Fruit fly (Drosophila melanogaster) whole organism, embryonic: ENCODE results near the gene Vha36-3.

ENCODE experiments used
- Adf1 ChIP-seq: fragments of 200-800 bp; sonication (Bioruptor generic); IDR thresholded peaks from 2 replicates; pipeline ENCODE4 v1.3.6; 2022; ENCODE audit warnings: missing biosample characterization, missing genetic modification characterization
- Antp ChIP-seq: fragments of 200-800 bp; sonication (Bioruptor generic); optimal IDR thresholded peaks from 3 replicates; lab custom pipeline; 2016; ENCODE audit warnings: missing biosample characterization, missing genetic modification characterization
- Atf6 ChIP-seq: fragments of 200-800 bp; sonication (Bioruptor generic); IDR thresholded peaks from 2 replicates; pipeline ENCODE4 v1.3.6; 2022; ENCODE audit warnings: missing biosample characterization, missing genetic modification characterization
- Awh ChIP-seq: fragments of 200-800 bp; sonication (Bioruptor generic); IDR thresholded peaks from 2 replicates; pipeline ENCODE4, ENCODE4 v1.3.6; 2022; ENCODE audit warnings: missing biosample characterization, missing genetic modification characterization
- CG10321 ChIP-seq: fragments of 200-800 bp; sonication (Bioruptor generic); IDR thresholded peaks from 2 replicates; pipeline ENCODE4 v1.3.6; 2022; ENCODE audit warnings: missing biosample characterization, missing genetic modification characterization
- CG10366 ChIP-seq: fragments of 200-800 bp; sonication (Bioruptor generic); IDR thresholded peaks from 2 replicates; pipeline ENCODE4 v1.3.6; 2022; ENCODE audit warnings: missing biosample characterization, missing genetic modification characterization
- CG12104 ChIP-seq: fragments of 200-800 bp; sonication (Bioruptor generic); optimal IDR thresholded peaks from 3 replicates; lab custom pipeline; 2016; ENCODE audit warnings: missing biosample characterization, missing genetic modification characterization
- CG12659 ChIP-seq: fragments of 200-800 bp; sonication (Bioruptor generic); optimal IDR thresholded peaks from 3 replicates; lab custom pipeline; 2017; ENCODE audit warnings: mild to moderate bottlenecking, missing biosample characterization, missing genetic modification reagents, missing genetic modification characterization
- CG14050 ChIP-seq: fragments of 200-800 bp; sonication (Bioruptor generic); IDR thresholded peaks from 3 replicates; pipeline ENCODE4 v1.3.6; 2022; ENCODE audit warnings: missing biosample characterization, missing genetic modification characterization
- CG14965 ChIP-seq: fragments of 200-800 bp; sonication (Bioruptor generic); optimal IDR thresholded peaks from 2 replicates; lab custom pipeline; 2016; ENCODE audit warnings: missing biosample characterization, missing genetic modification characterization, borderline replicate concordance
- CG15601 ChIP-seq: fragments of 200-800 bp; sonication (Bioruptor generic); optimal IDR thresholded peaks from 3 replicates; lab custom pipeline; 2019; ENCODE audit warnings: missing biosample characterization, mild to moderate bottlenecking, missing genetic modification characterization, moderate library complexity
- CG1603 ChIP-seq: fragments of 200-800 bp; sonication (Bioruptor generic); optimal IDR thresholded peaks from 2 replicates; lab custom pipeline; 2019; ENCODE audit warnings: missing biosample characterization, mild to moderate bottlenecking, missing genetic modification characterization, moderate library complexity
- CG16779 ChIP-seq: fragments of 200-800 bp; sonication (Bioruptor generic); IDR thresholded peaks from 2 replicates; pipeline ENCODE4 v1.3.6; 2022; ENCODE audit warnings: missing biosample characterization, missing genetic modification characterization
- CG17186 ChIP-seq: fragments of 200-800 bp; sonication (Bioruptor generic); optimal IDR thresholded peaks from 3 replicates; lab custom pipeline; 2017; ENCODE audit warnings: missing biosample characterization, missing genetic modification reagents, missing genetic modification characterization
- CG17328 ChIP-seq: fragments of 200-800 bp; sonication (Bioruptor generic); IDR thresholded peaks from 2 replicates; pipeline ENCODE4 v1.3.6; 2022; ENCODE audit warnings: missing biosample characterization, missing genetic modification characterization
- CG18764 ChIP-seq: fragments of 200-800 bp; sonication (Bioruptor generic); optimal IDR thresholded peaks from 3 replicates; lab custom pipeline; 2016; ENCODE audit warnings: missing biosample characterization, missing genetic modification characterization
- CG6689 ChIP-seq: fragments of 200-800 bp; sonication (Bioruptor generic); IDR thresholded peaks from 2 replicates; pipeline ENCODE4 v1.3.6; 2022; ENCODE audit warnings: missing biosample characterization, missing genetic modification characterization
- CG8290 ChIP-seq, 3 experiments: fragments of 200-800 bp; sonication (Bioruptor generic); optimal IDR thresholded peaks; 2 replicates each; lab custom pipeline; 2016 to 2019; ENCODE audit warnings: missing biosample characterization in 3 of 3, missing genetic modification characterization in 3 of 3, mild to moderate bottlenecking in 2 of 3, moderate library complexity in 1 of 3
- CG9609 ChIP-seq: fragments of 200-800 bp; sonication (Bioruptor generic); optimal IDR thresholded peaks from 3 replicates; lab custom pipeline; 2016; ENCODE audit warnings: missing biosample characterization, missing genetic modification characterization
- CG9797 ChIP-seq: fragments of 200-800 bp; sonication (Bioruptor generic); optimal IDR thresholded peaks from 3 replicates; lab custom pipeline; 2018; ENCODE audit warnings: missing biosample characterization, mild to moderate bottlenecking, missing genetic modification characterization
- D19A ChIP-seq: fragments of 200-800 bp; optimal IDR thresholded peaks from 3 replicates; lab custom pipeline; 2019; ENCODE audit warnings: missing biosample characterization, mild to moderate bottlenecking, missing genetic modification characterization, moderate library complexity
- Dbx ChIP-seq: fragments of 200-800 bp; sonication (Bioruptor generic); IDR thresholded peaks from 3 replicates; pipeline ENCODE4 v1.3.6; 2022; ENCODE audit warnings: missing biosample characterization, missing genetic modification characterization
- Dip3 ChIP-seq: fragments of 200-800 bp; sonication (Bioruptor generic); optimal IDR thresholded peaks from 3 replicates; lab custom pipeline; 2016; ENCODE audit warnings: missing biosample characterization, missing genetic modification characterization
- E2f2 ChIP-seq: fragments of 200-800 bp; sonication (Bioruptor generic); IDR thresholded peaks from 2 replicates; pipeline ENCODE4 v1.3.6; 2022; ENCODE audit warnings: missing biosample characterization, missing genetic modification characterization
- ERR ChIP-seq: fragments of 200-800 bp; sonication (Bioruptor generic); optimal IDR thresholded peaks from 2 replicates; lab custom pipeline; 2016; ENCODE audit warnings: missing biosample characterization, missing genetic modification characterization
- Fer3 ChIP-seq: fragments of 200-800 bp; sonication (Bioruptor generic); optimal IDR thresholded peaks from 2 replicates; lab custom pipeline; 2018; ENCODE audit warnings: missing biosample characterization, mild to moderate bottlenecking, missing genetic modification characterization, moderate library complexity
- HmgZ ChIP-seq: fragments of 200-800 bp; sonication (Bioruptor generic); optimal IDR thresholded peaks from 2 replicates; lab custom pipeline; 2018; ENCODE audit warnings: missing biosample characterization, mild to moderate bottlenecking, missing genetic modification characterization
- Hr78 ChIP-seq, 2 experiments: fragments of 200-800 bp in 1 of 2; fragments of >200 bp in 1 of 2; sonication (Bioruptor generic) in 1 of 2; optimal IDR thresholded peaks; 2 replicates each; lab custom pipeline; 2017 to 2019; ENCODE audit warnings: missing biosample characterization in 2 of 2, missing genetic modification characterization in 2 of 2, mild to moderate bottlenecking in 1 of 2, moderate library complexity in 1 of 2
- MBD-R2 ChIP-seq: fragments of 200-800 bp; sonication (Bioruptor generic); IDR thresholded peaks from 2 replicates; pipeline ENCODE4 v1.3.6; 2022; ENCODE audit warnings: missing biosample characterization, missing genetic modification characterization
- Sox100B ChIP-seq: fragments of 200-800 bp; sonication (Bioruptor generic); optimal IDR thresholded peaks from 3 replicates; lab custom pipeline; 2018; ENCODE audit warnings: missing biosample characterization, mild to moderate bottlenecking, missing genetic modification characterization
- Sox102F ChIP-seq: fragments of 200-800 bp; sonication (Bioruptor generic); optimal IDR thresholded peaks from 2 replicates; lab custom pipeline; 2018; ENCODE audit warnings: missing biosample characterization, mild to moderate bottlenecking, missing genetic modification characterization, moderate library complexity
- Xbp1 ChIP-seq: fragments of 200-800 bp; sonication (Bioruptor generic); optimal IDR thresholded peaks from 3 replicates; lab custom pipeline; 2016; ENCODE audit warnings: missing biosample characterization, mild to moderate bottlenecking, missing genetic modification characterization
- al ChIP-seq: fragments of 200-800 bp; sonication (Bioruptor generic); IDR thresholded peaks from 2 replicates; pipeline ENCODE4 v1.3.6; 2022; ENCODE audit warnings: missing biosample characterization, missing genetic modification characterization
- az2 ChIP-seq: fragments of 200-800 bp; sonication (Bioruptor generic); optimal IDR thresholded peaks from 3 replicates; lab custom pipeline; 2016; ENCODE audit warnings: missing biosample characterization, missing genetic modification characterization
- cg ChIP-seq: fragments of 200-800 bp; sonication (Bioruptor generic); optimal IDR thresholded peaks from 3 replicates; lab custom pipeline; 2019; ENCODE audit warnings: missing biosample characterization, mild to moderate bottlenecking, missing genetic modification characterization, moderate library complexity
- dati ChIP-seq: fragments of 200-800 bp; sonication (Bioruptor generic); IDR thresholded peaks from 2 replicates; pipeline ENCODE4 v1.3.6; 2022; ENCODE audit warnings: missing biosample characterization, missing genetic modification characterization
- dimm ChIP-seq: fragments of 200-800 bp; sonication (Bioruptor generic); IDR thresholded peaks from 2 replicates; pipeline ENCODE4 v1.3.6; 2022; ENCODE audit warnings: missing biosample characterization, missing genetic modification characterization
- dmrt11E ChIP-seq: fragments of 200-800 bp; sonication (Bioruptor generic); optimal IDR thresholded peaks from 3 replicates; lab custom pipeline; 2018; ENCODE audit warnings: missing biosample characterization, mild to moderate bottlenecking, missing genetic modification characterization, moderate library complexity
- dpn ChIP-seq, 2 experiments: fragments of 200-800 bp; sonication (Bioruptor generic); optimal IDR thresholded peaks; 3 replicates each; lab custom pipeline; 2016; ENCODE audit warnings: missing biosample characterization in 2 of 2, missing genetic modification characterization in 2 of 2
- esg ChIP-seq: fragments of 200-800 bp; sonication (Bioruptor generic); conservative IDR thresholded peaks from 2 replicates; pipeline ENCODE4 v1.3.6; 2022; ENCODE audit warnings: missing biosample characterization, missing genetic modification characterization
- fd102C ChIP-seq: fragments of 200-800 bp; sonication (Bioruptor generic); optimal IDR thresholded peaks from 2 replicates; lab custom pipeline; 2018; ENCODE audit warnings: missing biosample characterization, mild to moderate bottlenecking, missing genetic modification characterization, moderate library complexity
- fd3F ChIP-seq: fragments of 200-800 bp; sonication (Bioruptor generic); optimal IDR thresholded peaks from 2 replicates; lab custom pipeline; 2018; ENCODE audit warnings: missing biosample characterization, mild to moderate bottlenecking, missing genetic modification characterization, moderate library complexity
- fd64A ChIP-seq: fragments of 200-800 bp; sonication (Bioruptor generic); optimal IDR thresholded peaks from 3 replicates; lab custom pipeline; 2018; ENCODE audit warnings: missing biosample characterization, mild to moderate bottlenecking, missing genetic modification characterization
- hkb ChIP-seq, 2 experiments: fragments of 200-800 bp in 1 of 2; fragments of >200 bp in 1 of 2; sonication (Bioruptor generic) in 1 of 2; IDR thresholded peaks in 1 of 2; optimal IDR thresholded peaks in 1 of 2; 2 replicates each; pipeline versions ENCODE4 v1.3.6 to Lab custom; 2017 to 2022; ENCODE audit warnings: missing biosample characterization in 1 of 2, missing genetic modification characterization in 1 of 2
- lab ChIP-seq: fragments of 200-800 bp; sonication (Bioruptor generic); optimal IDR thresholded peaks from 3 replicates; lab custom pipeline; 2017; ENCODE audit warnings: missing biosample characterization, missing genetic modification characterization, mild to moderate bottlenecking, moderate library complexity, missing genetic modification reagents
- pzg ChIP-seq: fragments of 200-800 bp; sonication (Bioruptor generic); optimal IDR thresholded peaks from 3 replicates; lab custom pipeline; 2018; ENCODE audit warnings: missing biosample characterization, mild to moderate bottlenecking, missing genetic modification characterization, moderate library complexity
- slp2 ChIP-seq: fragments of 200-800 bp; sonication (Bioruptor generic); optimal IDR thresholded peaks from 2 replicates; lab custom pipeline; 2016; ENCODE audit warnings: missing biosample characterization, missing genetic modification characterization
- tio ChIP-seq: fragments of 200-800 bp; sonication (Bioruptor generic); optimal IDR thresholded peaks from 2 replicates; lab custom pipeline; 2017; ENCODE audit warnings: missing biosample characterization, missing genetic modification characterization, inconsistent platforms
- trem ChIP-seq: fragments of 200-800 bp; optimal IDR thresholded peaks from 3 replicates; lab custom pipeline; 2019; ENCODE audit warnings: missing biosample characterization, mild to moderate bottlenecking, missing genetic modification characterization, moderate library complexity
- wor ChIP-seq: fragments of 200-800 bp; sonication (Bioruptor generic); IDR thresholded peaks from 2 replicates; pipeline ENCODE4 v1.3.6; 2022; ENCODE audit warnings: missing biosample characterization, missing genetic modification characterization

The Vha36-3 gene

DNA sequence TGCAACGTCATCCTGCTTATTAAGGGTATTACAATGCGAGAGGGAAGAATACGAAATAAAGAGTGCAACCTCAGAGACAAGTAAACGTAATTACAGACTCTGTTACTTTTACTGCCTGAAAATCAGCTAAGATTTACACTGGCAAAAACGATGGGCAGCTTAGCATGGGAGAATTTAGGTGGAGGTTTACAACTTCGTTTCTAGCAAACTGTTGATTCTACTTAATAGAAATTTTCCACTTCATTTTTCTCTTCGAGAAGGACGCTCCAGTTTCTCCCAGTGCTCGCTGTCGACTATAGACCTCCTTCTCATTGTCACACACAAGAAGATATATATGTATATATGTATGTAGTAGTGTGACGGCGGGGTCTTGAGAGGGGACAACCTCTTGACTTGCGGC lies 44.2 kb downstream of the Vha36-3 start (continued):
- TF ChIP-seq hkb (optimal IDR thresholded peaks at IDR 0.05; lab: Kevin White, UChicago) (no peak), hkb (GFP tag; IDR thresholded peaks at IDR 0.05; lab: Robert Waterston, UW) (peak; percentile 51; the same call in 1 of the 2 replicates), CG17186 (GFP tag; lab: Kevin White, UChicago) (no peak), D19A (peak; percentile 0), trem (tag; lab: Kevin White, UChicago) (no peak), CG12104 (GFP tag; lab: Kevin White, UChicago) (no peak), cg (GFP tag; lab: Kevin White, UChicago) (no peak), dimm (GFP tag; lab: Robert Waterston, UW) (peak; percentile 23; the same call in 1 of the 2 replicates), dpn (GFP tag; optimal IDR thresholded peaks at IDR 0.05; lab: Kevin White, UChicago) (peak in 1 of 2 experiments; percentile 23), CG14965 (GFP tag; lab: Kevin White, UChicago) (no peak), fd64A (GFP tag; lab: Kevin White, UChicago) (no peak), CG18764 (GFP tag; lab: Kevin White, UChicago) (no peak), fd102C (GFP tag; lab: Kevin White, UChicago) (no peak), az2 (GFP tag; lab: Kevin White, UChicago) (peak; percentile 46), esg (GFP tag; lab: Robert Waterston, UW) (peak; percentile 29; the same call in 1 of the 2 replicates), Adf1 (GFP tag; lab: Robert Waterston, UW) (no peak), CG10366 (GFP tag; lab: Robert Waterston, UW) (peak; percentile 44; the same call in 1 of the 2 replicates), HmgZ (tag; lab: Kevin White, UChicago) (no peak), Sox102F (peak; percentile 37), CG12659 (GFP tag; lab: Kevin White, UChicago) (peak; percentile 29), Awh (GFP tag; lab: Robert Waterston, UW) (peak; percentile 52), CG9797 (no peak), Antp (no peak), Sox100B (no peak), ERR (GFP tag; lab: Kevin White, UChicago) (no peak), CG6689 (no peak), dmrt11E (tag; lab: Kevin White, UChicago) (peak; percentile 48), Xbp1 (peak; percentile 59), CG14050 (GFP tag; lab: Robert Waterston, UW) (no peak; the same call in 2 of the 3 replicates), slp2 (peak; percentile 45), CG17328 (peak; percentile 58), al (0 out of 2 replicates have a peak, but pooled peaks have one; percentile 36), fd3F (GFP tag; lab: Kevin White, UChicago) (no peak), CG8290 (GFP tag; optimal IDR thresholded peaks at IDR 0.05; lab: Kevin White, UChicago) (no peak), CG8290 (tag; optimal IDR thresholded peaks at IDR 0.05; lab: Kevin White, UChicago) (peak in 1 of 2 experiments; percentile 51), lab (GFP tag; lab: Kevin White, UChicago) (no peak), CG1603 (peak; percentile 61), Dbx (GFP tag; lab: Robert Waterston, UW) (no peak), wor (GFP tag; lab: Robert Waterston, UW) (no peak), E2f2 (GFP tag; lab: Robert Waterston, UW) (0 out of 2 replicates have a peak, but pooled peaks have one; percentile 9), CG15601 (tag; lab: Kevin White, UChicago) (no peak), Hr78 (GFP tag; optimal IDR thresholded peaks at IDR 0.05; lab: Kevin White, UChicago) (no peak), pzg (GFP tag; lab: Kevin White, UChicago) (no peak), tio (GFP tag; lab: Kevin White, UChicago) (no peak), Dip3 (GFP tag; lab: Kevin White, UChicago) (no peak), CG10321 (no peak), dati (GFP tag; lab: Robert Waterston, UW) (no peak), CG9609 (GFP tag; lab: Kevin White, UChicago) (peak; percentile 30), Fer3 (no peak), Atf6 (peak; percentile 19; the same call in 1 of the 2 replicates), CG16779 (GFP tag; lab: Robert Waterston, UW) (no peak), MBD-R2 (GFP tag; lab: Robert Waterston, UW) (no peak)
